Worm (Caenorhabditis elegans): Measurements from ENCODE around the gene Y48A6B.9.
"Not testable (repeated sequence)": the region's sequence is repeated elsewhere in the genome, so short reads cannot be mapped to it uniquely, and the experiment has no call there.

Y48A6B.9 gene

ce11 chrIII:11012264-11012663 is 20.7 kb upstream of the Y48A6B.9 start, which contains the start of gene kvs-4:
Gene kvs-4, plus strand, starts transcription at chrIII:11012564.
- TF ChIP-seq ceh-39 (tag; optimal IDR thresholded peaks at IDR 0.05): no peak
- TF ChIP-seq ceh-43 (GFP tag; optimal IDR thresholded peaks at IDR 0.05): no peak
- no peak for TF ChIP-seq nhr-237 (tag; optimal IDR thresholded peaks at IDR 0.05)
- TF ChIP-seq lsy-2 (tag; optimal IDR thresholded peaks at IDR 0.05): no peak
- TF ChIP-seq pha-4 (tag; optimal IDR thresholded peaks at IDR 0.05): no peak
- no peak for TF ChIP-seq zip-8 (tag; optimal IDR thresholded peaks at IDR 0.05)
- TF ChIP-seq hlh-1 (tag; optimal IDR thresholded peaks at IDR 0.05): no peak
- no peak for TF ChIP-seq bed-3 (GFP tag; optimal IDR thresholded peaks at IDR 0.05)
- no peak for TF ChIP-seq flh-1 (GFP tag; optimal IDR thresholded peaks at IDR 0.05)
- TF ChIP-seq nhr-76 (tag; optimal IDR thresholded peaks at IDR 0.05): no peak
- TF ChIP-seq mep-1 (tag; optimal IDR thresholded peaks at IDR 0.05): no peak
- TF ChIP-seq elt-1 (tag; optimal IDR thresholded peaks at IDR 0.05; ENCODE audit: borderline replicate concordance, insufficient read depth): no peak
- TF ChIP-seq mab-5 (tag; optimal IDR thresholded peaks at IDR 0.05): no peak
- no peak for TF ChIP-seq lin-13 (tag; optimal IDR thresholded peaks at IDR 0.05)
- TF ChIP-seq unc-62 (GFP tag; optimal IDR thresholded peaks at IDR 0.05): no peak
- no peak for TF ChIP-seq snpc-4 (tag; optimal IDR thresholded peaks at IDR 0.05)
- TF ChIP-seq mls-2 (tag; optimal IDR thresholded peaks at IDR 0.05): no peak
- no peak for TF ChIP-seq drap-1 (GFP tag; optimal IDR thresholded peaks at IDR 0.05)
- TF ChIP-seq ces-1 (GFP tag; optimal IDR thresholded peaks at IDR 0.05): no peak

- TF ChIP-seq ceh-83 (GFP tag; optimal IDR thresholded peaks at IDR 0.05) (peak; percentile 11), pha-4 (tag; optimal IDR thresholded peaks at IDR 0.05) (no peak), lin-13 (tag; optimal IDR thresholded peaks at IDR 0.05) (no peak), tbx-8 (GFP tag; optimal IDR thresholded peaks at IDR 0.05) (no peak), M03D4.4 (tag; optimal IDR thresholded peaks at IDR 0.05) (no peak), lin-32 (GFP tag; optimal IDR thresholded peaks at IDR 0.05) (no peak)
These were observed 10.7 kb upstream of the Y48A6B.9 start for ce11 chrIII:11022278-11022677.

DNA sequence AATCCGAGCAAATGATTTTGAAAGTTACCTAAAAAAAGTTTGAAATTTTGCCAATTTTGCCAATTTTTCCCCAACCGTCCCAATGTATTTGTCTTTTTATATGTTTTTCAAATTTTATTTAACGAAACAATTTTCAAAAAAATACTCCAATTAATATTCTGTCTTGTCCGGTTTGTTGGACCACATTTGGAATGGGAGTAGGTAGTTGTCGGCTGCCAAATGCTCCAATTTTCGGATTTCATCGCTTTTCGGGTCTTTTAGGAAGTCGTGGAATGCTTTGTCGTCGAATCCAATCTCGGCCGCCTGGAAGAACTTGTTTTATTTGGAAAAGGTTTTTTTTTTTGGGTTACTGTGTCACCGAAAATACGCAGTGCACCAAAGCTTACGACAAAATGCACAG is 7.8 kb upstream of the Y48A6B.9 start:
- TF ChIP-seq ham-2 (GFP tag; optimal IDR thresholded peaks at IDR 0.05) (no peak), elt-1 (tag; optimal IDR thresholded peaks at IDR 0.05; ENCODE audit: borderline replicate concordance, insufficient read depth) (no peak), sptf-1 (tag; optimal IDR thresholded peaks at IDR 0.05) (no peak), nhr-12 (tag; optimal IDR thresholded peaks at IDR 0.05) (no peak), lin-32 (GFP tag; optimal IDR thresholded peaks at IDR 0.05) (no peak), mep-1 (tag; optimal IDR thresholded peaks at IDR 0.05) (no peak), mls-2 (tag; optimal IDR thresholded peaks at IDR 0.05) (no peak), unc-120 (tag; optimal IDR thresholded peaks at IDR 0.05; ENCODE audit: poor library complexity, severe bottlenecking) (no peak), drap-1 (GFP tag; optimal IDR thresholded peaks at IDR 0.05) (no peak), ceh-83 (GFP tag; optimal IDR thresholded peaks at IDR 0.05) (no peak), mab-5 (tag; optimal IDR thresholded peaks at IDR 0.05) (no peak), ceh-43 (GFP tag; optimal IDR thresholded peaks at IDR 0.05) (no peak), unc-39 (tag; optimal IDR thresholded peaks at IDR 0.05) (no peak), lin-13 (tag; optimal IDR thresholded peaks at IDR 0.05) (no peak), ces-1 (GFP tag; optimal IDR thresholded peaks at IDR 0.05) (no peak), blmp-1 (tag; optimal IDR thresholded peaks at IDR 0.05) (no peak), zip-8 (tag; optimal IDR thresholded peaks at IDR 0.05) (no peak), cnd-1 (tag; optimal IDR thresholded peaks at IDR 0.05) (no peak)

DNA sequence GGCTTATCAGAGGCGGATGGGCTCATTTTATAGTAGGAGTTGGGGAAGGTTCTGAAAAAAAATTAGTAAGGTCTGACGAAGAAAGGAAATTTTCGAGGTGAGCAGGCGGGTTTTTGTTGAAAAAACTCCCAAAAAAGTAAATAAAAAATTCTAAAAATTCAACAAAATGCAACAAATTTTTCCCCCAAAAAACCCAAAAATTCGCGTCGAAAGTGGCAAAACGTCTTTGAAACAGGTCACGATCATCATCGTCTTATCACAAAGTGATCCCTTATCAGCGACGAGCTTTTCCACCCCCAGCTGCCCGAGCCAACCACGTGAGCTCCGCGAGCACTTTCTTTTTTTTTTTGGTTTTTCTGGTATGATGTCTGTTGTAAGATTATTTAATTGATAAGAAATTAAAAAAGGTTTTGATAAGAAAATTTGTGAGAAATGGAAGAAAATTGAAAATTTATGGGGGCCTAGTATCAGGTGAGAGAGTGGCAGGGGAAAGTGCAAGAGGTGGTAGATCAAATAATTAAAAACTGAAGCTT is 6.4 kb upstream of the Y48A6B.9 start, which contains the start of gene Y48A6B.7:
Gene Y48A6B.7, minus strand, starts transcription at position 51 of the 533 bp plus-strand sequence.
- TF ChIP-seq ceh-43 (GFP tag; optimal IDR thresholded peaks at IDR 0.05) (no peak), nhr-76 (tag; optimal IDR thresholded peaks at IDR 0.05) (no peak), ceh-83 (GFP tag; optimal IDR thresholded peaks at IDR 0.05) (no peak), nhr-28 (tag; optimal IDR thresholded peaks at IDR 0.05) (no peak), ztf-11 (tag; optimal IDR thresholded peaks at IDR 0.05) (no peak), M03D4.4 (tag; optimal IDR thresholded peaks at IDR 0.05) (no peak), drap-1 (GFP tag; optimal IDR thresholded peaks at IDR 0.05) (no peak)

- not testable (repeated sequence) for TF ChIP-seq ceh-43 (GFP tag; optimal IDR thresholded peaks at IDR 0.05); elt-3 (tag; optimal IDR thresholded peaks at IDR 0.05); nhr-28 (tag; optimal IDR thresholded peaks at IDR 0.05)
These were observed 3.6 kb upstream of the Y48A6B.9 start, which contains the start of gene Y48A6B.8 for ce11 chrIII:11029337-11029736. Gene Y48A6B.8, minus strand, starts transcription at chrIII:11029437.
